Worm (Caenorhabditis elegans) whole organism, young adult: ENCODE data around the gene anmt-1.

ENCODE experiments used
- bed-2 ChIP-seq: fragments of 200-800 bp; sonication (Bioruptor generic); IDR thresholded peaks from 2 replicates; pipeline ENCODE4 v1.3.6; 2022; ENCODE audit warnings: missing genetic modification reagents, missing genetic modification characterization, missing compliant biosample characterization
- ets-4 ChIP-seq: fragments of 200-800 bp; sonication (Bioruptor generic); optimal IDR thresholded peaks from 2 replicates; lab custom pipeline; 2018; ENCODE audit warnings: mild to moderate bottlenecking, missing genetic modification characterization, missing compliant biosample characterization
- mcd-1 ChIP-seq: fragments of 200-800 bp; sonication (Bioruptor generic); IDR thresholded peaks from 2 replicates; pipeline ENCODE4 v1.3.6; 2022; ENCODE audit warnings: missing genetic modification reagents, missing genetic modification characterization, missing compliant biosample characterization
- nfya-1 ChIP-seq: sonication (generic microtip); optimal IDR thresholded peaks from 2 replicates; lab custom pipeline; 2017; ENCODE audit warnings: antibody characterized with exemption, missing compliant biosample characterization, missing genetic modification characterization, borderline replicate concordance; ENCODE audit not compliant: insufficient read depth
- sea-2 ChIP-seq: fragments of 200-800 bp; sonication (Bioruptor generic); IDR thresholded peaks from 2 replicates; pipeline ENCODE4 v1.3.6; 2022; ENCODE audit warnings: missing genetic modification characterization, missing compliant biosample characterization
- snpc-1.3 ChIP-seq: sonication (generic microtip); optimal IDR thresholded peaks from 2 replicates; lab custom pipeline; 2017; ENCODE audit warnings: missing genetic modification characterization, mild to moderate bottlenecking, missing compliant biosample characterization, antibody characterized with exemption, moderate library complexity, missing genotype, missing genetic modification reagents; ENCODE audit not compliant: insufficient read depth
- snpc-4 ChIP-seq, 5 experiments: fragments of 150-350 bp in 1 of 5; sonication (generic microtip) in 4 of 5; optimal IDR thresholded peaks; 2 replicates each; lab custom pipeline; 2014 to 2018; ENCODE audit warnings: missing genetic modification characterization in 5 of 5, missing biosample characterization in 3 of 5, antibody characterized with exemption in 2 of 5, mild to moderate bottlenecking in 2 of 5, missing compliant biosample characterization in 2 of 5, missing genotype in 2 of 5, moderate library complexity in 2 of 5, missing genetic modification reagents in 1 of 5
- unc-130 ChIP-seq: sonication (generic microtip); optimal IDR thresholded peaks from 2 replicates; lab custom pipeline; 2016; ENCODE audit warnings: missing genetic modification reagents, missing genetic modification characterization, missing compliant biosample characterization

DNA sequence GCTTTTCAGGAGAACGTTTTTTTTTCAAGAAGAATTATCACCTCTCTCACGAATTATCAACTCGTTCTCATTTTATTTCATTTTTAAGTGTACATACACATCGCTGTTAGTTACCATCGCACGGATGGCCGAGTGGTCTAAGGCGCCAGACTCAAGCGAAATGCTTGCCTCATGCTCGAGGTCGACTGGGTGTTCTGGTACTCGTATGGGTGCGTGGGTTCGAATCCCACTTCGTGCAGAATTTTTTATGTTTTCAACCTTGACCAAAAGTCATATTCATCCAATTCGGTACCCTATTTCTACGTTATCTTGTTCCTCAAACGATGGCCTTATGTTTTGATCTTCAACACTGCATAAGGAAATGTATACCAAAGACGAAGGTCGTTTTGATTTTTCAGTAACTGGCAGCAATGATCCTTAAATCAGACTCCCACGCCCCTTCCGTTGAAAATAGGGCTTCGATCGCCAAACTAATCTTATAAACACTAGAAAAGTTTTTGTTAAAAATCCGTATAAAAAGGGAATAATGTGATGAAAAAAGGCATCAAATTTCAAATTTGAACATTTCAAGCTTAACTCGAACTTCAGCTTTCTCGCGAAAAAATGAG, 45.3 kb upstream of the anmt-1 start, which contains the start of gene fip-1:
- TF ChIP-seq bed-2 (GFP tag; lab: Robert Waterston, UW) = no peak
- TF ChIP-seq ets-4 (GFP tag; lab: Kevin White, UChicago) = no peak
- TF ChIP-seq snpc-4 (GFP tag; optimal IDR thresholded peaks at IDR 0.05; lab: Kevin White, UChicago) = peak; percentile 38
- peak in 3 of 4 experiments; percentile 27 to 56 (median 42) for TF ChIP-seq snpc-4 (tag; optimal IDR thresholded peaks at IDR 0.05; lab: Kevin White, UChicago)
- TF ChIP-seq snpc-1.3 (tag; lab: Kevin White, UChicago) = peak; percentile 66
- TF ChIP-seq unc-130 (GFP tag; lab: Kevin White, UChicago) = no peak
- TF ChIP-seq mcd-1 = no peak; the same call in 1 of the 2 replicates
- no peak for TF ChIP-seq nfya-1 (tag; lab: Kevin White, UChicago)
- no peak for TF ChIP-seq sea-2 (GFP tag; lab: Robert Waterston, UW)
